Worm (Caenorhabditis elegans) whole organism, midembryonic: ENCODE data around the gene atn-1.

Experiments
- cog-1 ChIP-seq: sonication (generic microtip); optimal IDR thresholded peaks from 2 replicates; lab custom pipeline; 2016; ENCODE audit warnings: missing genetic modification characterization, missing compliant biosample characterization
- ref-1 ChIP-seq: fragments of 200-800 bp; sonication (Bioruptor generic); conservative IDR thresholded peaks from 2 replicates; pipeline ENCODE4 v1.3.6; 2022; ENCODE audit warnings: missing genetic modification reagents, missing genetic modification characterization, missing compliant biosample characterization
- ztf-23 ChIP-seq: fragments of 200-800 bp; sonication (Bioruptor generic); IDR thresholded peaks from 2 replicates; pipeline ENCODE4 v1.3.6; 2022; ENCODE audit warnings: missing genetic modification reagents, missing genetic modification characterization, missing compliant biosample characterization
- ztf-29 ChIP-seq: fragments of 200-800 bp; sonication (Bioruptor generic); IDR thresholded peaks from 2 replicates; pipeline ENCODE4 v1.3.6; 2022; ENCODE audit warnings: missing genetic modification reagents, missing genetic modification characterization, missing compliant biosample characterization

ce11 chrV:12488002-12488401, 9.8 kb downstream of the atn-1 start:
- TF ChIP-seq ztf-23 (GFP tag; lab: Robert Waterston, UW) (no peak), ztf-29 (GFP tag; lab: Robert Waterston, UW) (no peak), ref-1 (GFP tag; lab: Robert Waterston, UW) (no peak), cog-1 (tag; lab: Kevin White, UChicago) (no peak)
